Fruit fly (Drosophila melanogaster) whole organism, pupa: Measurements from ENCODE around the gene CG13907.

Experiments
- CG10348 ChIP-seq: fragments of 200-800 bp; sonication (Bioruptor generic); IDR thresholded peaks from 2 replicates; pipeline ENCODE4 v1.3.6; 2022; ENCODE audit warnings: missing biosample characterization, missing genetic modification characterization
- CG14655 ChIP-seq: fragments of 200-800 bp; sonication (Bioruptor generic); optimal IDR thresholded peaks from 3 replicates; lab custom pipeline; 2017; ENCODE audit warnings: mild to moderate bottlenecking, missing biosample characterization, missing genetic modification reagents, missing genetic modification characterization
- CG15710 ChIP-seq: fragments of 200-800 bp; sonication (Bioruptor generic); optimal IDR thresholded peaks from 2 replicates; lab custom pipeline; 2018; ENCODE audit warnings: missing biosample characterization, mild to moderate bottlenecking, missing genetic modification characterization, moderate library complexity
- CG17806 ChIP-seq: fragments of 200-800 bp; sonication (Bioruptor generic); optimal IDR thresholded peaks from 2 replicates; lab custom pipeline; 2018; ENCODE audit warnings: missing biosample characterization, mild to moderate bottlenecking, missing genetic modification characterization, moderate library complexity
- CG34367 ChIP-seq: fragments of 200-800 bp; sonication (Bioruptor generic); optimal IDR thresholded peaks from 2 replicates; lab custom pipeline; 2018; ENCODE audit warnings: missing biosample characterization, mild to moderate bottlenecking, missing genetic modification characterization
- CG4496 ChIP-seq: fragments of 200-800 bp; sonication (Bioruptor generic); IDR thresholded peaks from 3 replicates; pipeline ENCODE4 v1.3.6; 2022; ENCODE audit warnings: missing biosample characterization, missing genetic modification characterization
- CG8159 ChIP-seq: fragments of 200-800 bp; sonication (Bioruptor generic); optimal IDR thresholded peaks from 3 replicates; lab custom pipeline; 2018; ENCODE audit warnings: missing biosample characterization, mild to moderate bottlenecking, missing genetic modification characterization, moderate library complexity
- CG8301 ChIP-seq: fragments of 200-800 bp; sonication (Bioruptor generic); optimal IDR thresholded peaks from 2 replicates; lab custom pipeline; 2018; ENCODE audit warnings: missing biosample characterization, mild to moderate bottlenecking, missing genetic modification characterization
- CG9948 ChIP-seq: fragments of 200-800 bp; sonication (Bioruptor generic); optimal IDR thresholded peaks from 2 replicates; lab custom pipeline; 2018; ENCODE audit warnings: missing biosample characterization, mild to moderate bottlenecking, missing genetic modification characterization, moderate library complexity
- EcR ChIP-seq: fragments of 200-800 bp; sonication (Bioruptor generic); optimal IDR thresholded peaks from 3 replicates; lab custom pipeline; 2019; ENCODE audit warnings: missing biosample characterization, missing genetic modification characterization, mild to moderate bottlenecking, moderate library complexity, missing genetic modification reagents
- Pif1A ChIP-seq: fragments of 200-800 bp; sonication (Bioruptor generic); optimal IDR thresholded peaks from 3 replicates; lab custom pipeline; 2016; ENCODE audit warnings: missing biosample characterization, missing genetic modification characterization
- Snoo ChIP-seq: fragments of 200-800 bp; sonication (Bioruptor generic); optimal IDR thresholded peaks from 3 replicates; lab custom pipeline; 2017; ENCODE audit warnings: missing biosample characterization, mild to moderate bottlenecking, missing genetic modification characterization, inconsistent platforms
- fd96Ca ChIP-seq: fragments of 200-800 bp; sonication (Bioruptor generic); IDR thresholded peaks from 3 replicates; pipeline ENCODE4 v1.3.6; 2022; ENCODE audit warnings: missing biosample characterization, missing genetic modification characterization
- gl ChIP-seq: fragments of 200-800 bp; sonication (Bioruptor generic); optimal IDR thresholded peaks from 2 replicates; lab custom pipeline; 2018; ENCODE audit warnings: missing biosample characterization, mild to moderate bottlenecking, missing genetic modification characterization

DNA sequence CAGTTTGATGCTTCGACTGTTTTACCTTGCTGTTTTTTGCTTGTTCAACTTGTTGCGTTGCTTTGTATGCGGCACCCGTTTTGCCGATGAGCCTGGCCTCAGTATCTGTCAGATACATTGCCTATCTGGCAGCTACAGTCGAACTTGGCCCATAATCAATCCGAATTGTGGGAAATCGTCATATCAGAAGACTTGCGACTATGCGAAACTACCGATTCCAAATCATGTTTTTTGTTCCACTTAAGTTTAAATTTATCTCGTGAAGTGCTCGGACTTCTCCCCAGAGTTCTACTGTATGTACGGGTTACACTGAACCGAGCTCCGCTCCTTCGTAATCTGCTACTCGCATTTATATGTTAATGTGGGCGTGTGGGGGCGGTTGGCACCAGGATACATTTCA lies 2.4 kb upstream of the CG13907 start:
- no peak for TF ChIP-seq EcR
- TF ChIP-seq fd96Ca, result 0 out of 3 replicates have a peak, but pooled peaks have one; percentile 52
- no peak for TF ChIP-seq CG10348 (GFP tag; lab: Robert Waterston, UW)
- no peak for TF ChIP-seq CG8301 (tag; lab: Kevin White, UChicago)
- TF ChIP-seq CG9948, result no peak
- no peak for TF ChIP-seq Snoo
- TF ChIP-seq gl (tag; lab: Kevin White, UChicago), result no peak
- no peak for TF ChIP-seq CG14655
- TF ChIP-seq CG34367 (tag; lab: Kevin White, UChicago), result no peak
- no peak for TF ChIP-seq CG17806 (tag; lab: Kevin White, UChicago)
- peak; percentile 68; the same call in 2 of the 3 replicates for TF ChIP-seq CG4496 (GFP tag; lab: Robert Waterston, UW)
- no peak for TF ChIP-seq CG15710 (tag; lab: Kevin White, UChicago)
- peak; percentile 33 for TF ChIP-seq CG8159
- no peak for TF ChIP-seq Pif1A
